Fruit fly (Drosophila melanogaster): ENCODE measurements around the gene pie.
A peak's percentile ranks its signal among the peaks of the same experiment; 100 is the strongest.

Gene pie

dm6 chr2L:10442048-10442790 is 19.6 kb upstream of the pie start, which contains the start of gene loh (continued):
- TF ChIP-seq Ssrp (tag; optimal IDR thresholded peaks at IDR 0.05): peak; percentile 63
- no peak for TF ChIP-seq CG15073 (GFP tag; optimal IDR thresholded peaks at IDR 0.05)
- no peak for TF ChIP-seq gsb (GFP tag; IDR thresholded peaks at IDR 0.05)
- TF ChIP-seq Hmx (GFP tag; optimal IDR thresholded peaks at IDR 0.05): peak; percentile 2
- TF ChIP-seq Mad (GFP tag; optimal IDR thresholded peaks at IDR 0.05): no peak
- TF ChIP-seq CG6683 (GFP tag; optimal IDR thresholded peaks at IDR 0.05): peak; percentile 10
- no peak for TF ChIP-seq Dek (tag; optimal IDR thresholded peaks at IDR 0.05)
- TF ChIP-seq CG17385 (GFP tag; optimal IDR thresholded peaks at IDR 0.05): peak; percentile 65
- no peak for TF ChIP-seq CG7271 (tag; optimal IDR thresholded peaks at IDR 0.05)
- TF ChIP-seq CG12219 (GFP tag; optimal IDR thresholded peaks at IDR 0.05): peak; percentile 6
- TF ChIP-seq hth (optimal IDR thresholded peaks at IDR 0.05): no peak
- no peak for TF ChIP-seq CG8281 (tag; optimal IDR thresholded peaks at IDR 0.05)
- peak; percentile 23 for TF ChIP-seq CG6765 (GFP tag; optimal IDR thresholded peaks at IDR 0.05)
- TF ChIP-seq toy (GFP tag; IDR thresholded peaks at IDR 0.05): no peak
- no peak for TF ChIP-seq NFAT (GFP tag; IDR thresholded peaks at IDR 0.05)
- no peak for TF ChIP-seq dimm (GFP tag; IDR thresholded peaks at IDR 0.05)
- peak in 1 of 2 experiments; percentile 63 for TF ChIP-seq bsh (GFP tag; optimal IDR thresholded peaks at IDR 0.05)
- TF ChIP-seq Deaf1 (tag; optimal IDR thresholded peaks at IDR 0.05): no peak
- no peak for TF ChIP-seq Lhr (GFP tag; optimal IDR thresholded peaks at IDR 0.05)
- peak; percentile 77 for TF ChIP-seq CG8924 (tag; optimal IDR thresholded peaks at IDR 0.05)
- TF ChIP-seq Jarid2 (GFP tag; optimal IDR thresholded peaks at IDR 0.05): no peak
- peak; percentile 71 for TF ChIP-seq fd96Cb (tag; optimal IDR thresholded peaks at IDR 0.05)
- TF ChIP-seq Sin3A (optimal IDR thresholded peaks at IDR 0.05): no peak
- TF ChIP-seq CG18764 (GFP tag; optimal IDR thresholded peaks at IDR 0.05): no peak
- no peak for TF ChIP-seq chn (GFP tag; optimal IDR thresholded peaks at IDR 0.05)
- TF ChIP-seq Vsx1 (GFP tag; optimal IDR thresholded peaks at IDR 0.05): peak; percentile 38
- peak in 1 of 2 experiments; percentile 79 for TF ChIP-seq Hr51 (GFP tag; optimal IDR thresholded peaks at IDR 0.05)
- TF ChIP-seq phol (tag; optimal IDR thresholded peaks at IDR 0.05): peak; percentile 73
- no peak for TF ChIP-seq schlank (tag; optimal IDR thresholded peaks at IDR 0.05)
- no peak for TF ChIP-seq tna (GFP tag; IDR thresholded peaks at IDR 0.05; ENCODE audit: partially characterized antibody)
- no peak for TF ChIP-seq CG2116 (GFP tag; optimal IDR thresholded peaks at IDR 0.05)
- no peak for TF ChIP-seq CG9797 (GFP tag; optimal IDR thresholded peaks at IDR 0.05)
- TF ChIP-seq CG13894 (tag; optimal IDR thresholded peaks at IDR 0.05): no peak
- no peak for TF ChIP-seq CG33557 (GFP tag; optimal IDR thresholded peaks at IDR 0.05)
- TF ChIP-seq Xbp1 (GFP tag; optimal IDR thresholded peaks at IDR 0.05): peak; percentile 46
- no peak for TF ChIP-seq Myb (GFP tag; optimal IDR thresholded peaks at IDR 0.05)
- no peak for TF ChIP-seq sens-2 (GFP tag; IDR thresholded peaks at IDR 0.05)
- TF ChIP-seq CG4328 (GFP tag; optimal IDR thresholded peaks at IDR 0.05): no peak
- TF ChIP-seq CG9437 (GFP tag; optimal IDR thresholded peaks at IDR 0.05): peak; percentile 76
- TF ChIP-seq CG8388 (GFP tag; optimal IDR thresholded peaks at IDR 0.05): peak; percentile 51
- TF ChIP-seq da (GFP tag; optimal IDR thresholded peaks at IDR 0.05): no peak
- no peak for TF ChIP-seq HLH54F (GFP tag; optimal IDR thresholded peaks at IDR 0.05)
- no peak for TF ChIP-seq CG10654 (GFP tag; optimal IDR thresholded peaks at IDR 0.05)
- TF ChIP-seq CG1832 (GFP tag; optimal IDR thresholded peaks at IDR 0.05): no peak
- TF ChIP-seq repo (GFP tag; optimal IDR thresholded peaks at IDR 0.05): no peak
- peak; percentile 55 for TF ChIP-seq bcd (GFP tag; optimal IDR thresholded peaks at IDR 0.05)
- peak; percentile 46 for TF ChIP-seq salm (tag; optimal IDR thresholded peaks at IDR 0.05)
- no peak for TF ChIP-seq B-H1 (GFP tag; IDR thresholded peaks at IDR 0.05)
- no peak for TF ChIP-seq Hey (tag; optimal IDR thresholded peaks at IDR 0.05)
- no peak for TF ChIP-seq cas (GFP tag; IDR thresholded peaks at IDR 0.05)
